Fruit fly (Drosophila melanogaster) whole organism, pupa: ENCODE data around the gene mRRF1.
A peak's percentile ranks its signal among the peaks of the same experiment; 100 is the strongest.

Source experiments
- CG10348 ChIP-seq: fragments of 200-800 bp; sonication (Bioruptor generic); IDR thresholded peaks from 2 replicates; pipeline ENCODE4 v1.3.6; 2022; ENCODE audit warnings: missing biosample characterization, missing genetic modification characterization
- CG12605 ChIP-seq: fragments of 200-800 bp; sonication (Bioruptor generic); IDR thresholded peaks from 2 replicates; pipeline ENCODE4 v1.3.6; 2022; ENCODE audit warnings: missing biosample characterization, missing genetic modification characterization
- CG13204 ChIP-seq: fragments of 200-800 bp; sonication (Bioruptor generic); optimal IDR thresholded peaks from 2 replicates; lab custom pipeline; 2018; ENCODE audit warnings: missing biosample characterization, mild to moderate bottlenecking, missing genetic modification characterization, moderate library complexity
- CG14655 ChIP-seq: fragments of 200-800 bp; sonication (Bioruptor generic); optimal IDR thresholded peaks from 3 replicates; lab custom pipeline; 2017; ENCODE audit warnings: mild to moderate bottlenecking, missing biosample characterization, missing genetic modification reagents, missing genetic modification characterization
- CG15710 ChIP-seq: fragments of 200-800 bp; sonication (Bioruptor generic); optimal IDR thresholded peaks from 2 replicates; lab custom pipeline; 2018; ENCODE audit warnings: missing biosample characterization, mild to moderate bottlenecking, missing genetic modification characterization, moderate library complexity
- CG17806 ChIP-seq: fragments of 200-800 bp; sonication (Bioruptor generic); optimal IDR thresholded peaks from 2 replicates; lab custom pipeline; 2018; ENCODE audit warnings: missing biosample characterization, mild to moderate bottlenecking, missing genetic modification characterization, moderate library complexity
- CG32121 ChIP-seq: fragments of 200-800 bp; sonication (Bioruptor generic); IDR thresholded peaks from 2 replicates; pipeline ENCODE4 v1.3.6; 2022; ENCODE audit warnings: missing biosample characterization, missing genetic modification characterization
- CG34367 ChIP-seq: fragments of 200-800 bp; sonication (Bioruptor generic); optimal IDR thresholded peaks from 2 replicates; lab custom pipeline; 2018; ENCODE audit warnings: missing biosample characterization, mild to moderate bottlenecking, missing genetic modification characterization
- CG4496 ChIP-seq: fragments of 200-800 bp; sonication (Bioruptor generic); IDR thresholded peaks from 3 replicates; pipeline ENCODE4 v1.3.6; 2022; ENCODE audit warnings: missing biosample characterization, missing genetic modification characterization
- CG8159 ChIP-seq: fragments of 200-800 bp; sonication (Bioruptor generic); optimal IDR thresholded peaks from 3 replicates; lab custom pipeline; 2018; ENCODE audit warnings: missing biosample characterization, mild to moderate bottlenecking, missing genetic modification characterization, moderate library complexity
- CG8301 ChIP-seq: fragments of 200-800 bp; sonication (Bioruptor generic); optimal IDR thresholded peaks from 2 replicates; lab custom pipeline; 2018; ENCODE audit warnings: missing biosample characterization, mild to moderate bottlenecking, missing genetic modification characterization
- CG9948 ChIP-seq: fragments of 200-800 bp; sonication (Bioruptor generic); optimal IDR thresholded peaks from 2 replicates; lab custom pipeline; 2018; ENCODE audit warnings: missing biosample characterization, mild to moderate bottlenecking, missing genetic modification characterization, moderate library complexity
- D1 ChIP-seq: fragments of 200-800 bp; sonication (Bioruptor generic); optimal IDR thresholded peaks from 2 replicates; lab custom pipeline; 2018; ENCODE audit warnings: missing biosample characterization, mild to moderate bottlenecking, missing genetic modification characterization, moderate library complexity
- EcR ChIP-seq: fragments of 200-800 bp; sonication (Bioruptor generic); optimal IDR thresholded peaks from 3 replicates; lab custom pipeline; 2019; ENCODE audit warnings: missing biosample characterization, missing genetic modification characterization, mild to moderate bottlenecking, moderate library complexity, missing genetic modification reagents
- Ets98B ChIP-seq: fragments of 200-800 bp; sonication (Bioruptor generic); IDR thresholded peaks from 2 replicates; pipeline ENCODE4 v1.3.6; 2022; ENCODE audit warnings: missing biosample characterization, missing genetic modification characterization
- Pif1A ChIP-seq: fragments of 200-800 bp; sonication (Bioruptor generic); optimal IDR thresholded peaks from 3 replicates; lab custom pipeline; 2016; ENCODE audit warnings: missing biosample characterization, missing genetic modification characterization
- Pif1B ChIP-seq: fragments of 200-800 bp; sonication (Bioruptor generic); optimal IDR thresholded peaks from 3 replicates; lab custom pipeline; 2016; ENCODE audit warnings: missing biosample characterization, missing genetic modification characterization
- Snoo ChIP-seq: fragments of 200-800 bp; sonication (Bioruptor generic); optimal IDR thresholded peaks from 3 replicates; lab custom pipeline; 2017; ENCODE audit warnings: missing biosample characterization, mild to moderate bottlenecking, missing genetic modification characterization, inconsistent platforms
- fd96Ca ChIP-seq: fragments of 200-800 bp; sonication (Bioruptor generic); IDR thresholded peaks from 3 replicates; pipeline ENCODE4 v1.3.6; 2022; ENCODE audit warnings: missing biosample characterization, missing genetic modification characterization
- gl ChIP-seq: fragments of 200-800 bp; sonication (Bioruptor generic); optimal IDR thresholded peaks from 2 replicates; lab custom pipeline; 2018; ENCODE audit warnings: missing biosample characterization, mild to moderate bottlenecking, missing genetic modification characterization
- rn ChIP-seq: fragments of 200-800 bp; sonication (Bioruptor generic); IDR thresholded peaks from 2 replicates; pipeline ENCODE4 v1.3.6; 2022; ENCODE audit warnings: missing biosample characterization, missing genetic modification characterization

mRRF1 gene

DNA sequence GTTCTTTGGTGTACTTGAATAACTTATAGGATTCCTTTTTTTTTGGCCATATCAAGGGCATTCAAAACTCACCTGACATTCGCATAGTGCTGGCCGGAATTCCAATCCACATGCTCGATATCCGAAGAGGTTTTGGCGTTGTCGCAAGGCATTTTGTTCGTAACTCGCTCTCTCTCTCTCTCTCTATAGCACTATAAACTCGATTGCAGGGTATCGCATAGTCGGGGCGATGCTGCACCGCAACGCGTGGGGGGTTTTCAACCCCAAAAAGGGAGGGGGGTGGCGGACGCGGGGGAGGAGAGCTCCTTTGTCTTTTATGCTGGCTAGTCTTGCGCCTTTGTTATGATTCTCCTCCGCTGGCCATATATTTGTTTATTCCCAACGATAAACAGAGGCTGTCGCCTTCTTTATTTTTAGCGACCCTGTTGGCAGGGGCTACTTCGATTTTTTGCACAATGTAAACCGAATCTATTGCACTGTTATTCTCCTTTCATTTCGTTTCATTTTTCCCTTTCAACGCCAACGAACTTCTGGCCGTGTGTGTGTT lies 34.4 kb downstream of the mRRF1 start:
- TF ChIP-seq CG8301 (tag; lab: Kevin White, UChicago) (no peak), fd96Ca (GFP tag; lab: Robert Waterston, UW) (no peak; the same call in 2 of the 3 replicates), CG32121 (GFP tag; lab: Robert Waterston, UW) (peak; percentile 35; the same call in 1 of the 2 replicates), Ets98B (GFP tag; lab: Robert Waterston, UW) (0 out of 2 replicates have a peak, but pooled peaks have one; percentile 46), Snoo (peak; percentile 29), Pif1A (GFP tag; lab: Kevin White, UChicago) (no peak), CG10348 (GFP tag; lab: Robert Waterston, UW) (no peak), CG9948 (tag; lab: Kevin White, UChicago) (peak; percentile 17), CG15710 (tag; lab: Kevin White, UChicago) (peak; percentile 9), Pif1B (GFP tag; lab: Kevin White, UChicago) (no peak), CG17806 (peak; percentile 1), gl (no peak), CG14655 (no peak), D1 (tag; lab: Kevin White, UChicago) (peak; percentile 3), CG12605 (GFP tag; lab: Robert Waterston, UW) (0 out of 2 replicates have a peak, but pooled peaks have one; percentile 46), CG34367 (tag; lab: Kevin White, UChicago) (no peak), CG13204 (no peak), CG8159 (tag; lab: Kevin White, UChicago) (peak; percentile 20), EcR (GFP tag; lab: Kevin White, UChicago) (peak; percentile 86), CG4496 (peak; percentile 50; the same call in 1 of the 3 replicates), rn (GFP tag; lab: Robert Waterston, UW) (no peak)
- TF ChIP-seq, all 21 proteins: peak for 11

DNA sequence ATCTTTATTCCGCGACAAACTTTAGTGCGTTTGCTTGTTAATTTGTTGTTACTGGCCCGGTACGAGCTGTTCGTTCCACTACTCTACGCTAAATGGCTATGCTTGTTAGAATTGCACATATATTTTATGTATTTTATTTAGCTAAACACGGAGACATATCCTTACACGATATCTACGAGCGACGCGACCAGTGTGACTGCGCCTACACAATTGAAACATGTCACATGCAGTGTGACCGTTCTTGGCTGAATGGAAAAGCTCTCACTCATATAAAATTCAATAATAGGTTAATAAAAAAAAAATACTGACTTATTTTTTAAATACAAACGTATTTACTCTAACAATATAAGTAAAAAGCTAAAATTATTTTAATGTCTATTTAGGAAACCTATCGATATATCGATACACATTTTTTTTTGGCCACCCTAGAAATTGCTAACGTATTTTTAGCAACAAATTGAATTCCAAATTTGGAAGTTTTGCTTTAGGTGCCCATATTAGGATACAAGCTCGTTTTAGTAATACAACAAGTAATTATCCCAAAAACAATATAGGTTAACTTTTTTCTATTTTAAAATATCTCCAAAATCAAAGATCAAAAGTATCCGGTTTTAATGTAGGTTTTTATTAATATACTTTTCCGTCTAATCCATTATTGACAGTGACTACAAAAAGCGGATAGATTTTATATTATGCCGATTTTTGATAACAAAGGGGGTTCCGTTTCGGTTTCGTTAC lies 35.0 kb downstream of the mRRF1 start, which contains the start of gene CG4080:
CG4080 (minus strand) TSS at position 215 of the 738 bp plus-strand sequence.
- TF ChIP-seq fd96Ca (GFP tag; lab: Robert Waterston, UW) (no peak), CG32121 (GFP tag; lab: Robert Waterston, UW) (no peak), CG8159 (tag; lab: Kevin White, UChicago) (peak; percentile 68), CG4496 (no peak), CG13204 (no peak), CG12605 (GFP tag; lab: Robert Waterston, UW) (no peak), rn (GFP tag; lab: Robert Waterston, UW) (no peak), CG15710 (tag; lab: Kevin White, UChicago) (no peak), Pif1A (GFP tag; lab: Kevin White, UChicago) (peak; percentile 28), EcR (GFP tag; lab: Kevin White, UChicago) (peak; percentile 48), CG34367 (tag; lab: Kevin White, UChicago) (peak; percentile 13), CG17806 (no peak), Ets98B (GFP tag; lab: Robert Waterston, UW) (no peak)

- TF ChIP-seq Ets98B (GFP tag; lab: Robert Waterston, UW) (no peak), EcR (GFP tag; lab: Kevin White, UChicago) (peak; percentile 63), CG15710 (tag; lab: Kevin White, UChicago) (no peak)
These were observed 35.7 kb downstream of the mRRF1 start for dm6 chr3L:9399855-9400254.

dm6 chr3L:9400697-9401353 lies 36.7 kb downstream of the mRRF1 start:
- TF ChIP-seq CG8301 (tag; lab: Kevin White, UChicago) (no peak), Pif1B (GFP tag; lab: Kevin White, UChicago) (no peak), CG15710 (tag; lab: Kevin White, UChicago) (no peak), CG4496 (peak; percentile 8; the same call in 1 of the 3 replicates), CG9948 (tag; lab: Kevin White, UChicago) (no peak), CG32121 (GFP tag; lab: Robert Waterston, UW) (no peak)

DNA sequence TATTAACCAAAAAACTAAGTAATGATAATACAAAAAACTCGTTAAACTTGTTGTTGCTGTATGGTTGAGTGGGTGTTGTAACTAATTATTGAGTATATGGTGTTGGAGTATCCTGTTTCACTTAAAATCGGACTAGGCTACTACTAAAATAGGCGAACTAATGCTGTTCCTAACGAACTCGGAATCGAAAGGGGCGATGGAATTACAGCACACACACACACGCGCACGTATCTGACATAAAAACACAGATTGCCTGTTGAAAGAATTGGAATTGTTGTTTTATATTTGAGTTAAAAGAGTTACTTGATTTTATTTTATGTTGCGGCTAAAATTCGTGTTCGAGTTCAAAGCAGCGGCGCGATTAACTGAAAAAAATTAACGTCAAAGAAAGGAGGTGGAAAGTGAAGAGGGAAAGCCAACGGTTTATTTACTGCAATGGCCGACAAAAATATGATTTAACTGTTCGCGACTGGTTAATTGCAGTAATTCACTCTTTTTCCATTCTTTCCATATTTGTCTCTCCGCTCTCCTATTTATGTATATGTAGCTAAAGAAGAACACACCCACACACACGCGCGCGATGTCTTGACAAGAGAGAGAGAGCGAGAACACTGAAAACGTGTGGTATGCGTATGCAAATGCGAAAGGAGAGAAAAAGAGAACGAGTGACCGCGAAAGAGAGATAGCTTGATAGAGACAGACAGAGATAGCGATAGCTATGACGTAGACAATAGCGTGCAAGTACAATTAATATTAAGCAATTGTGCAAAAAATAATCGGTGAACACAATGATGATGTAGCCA lies 37.4 kb downstream of the mRRF1 start:
- no peak for TF ChIP-seq CG13204
- TF ChIP-seq Snoo = no peak
- no peak for TF ChIP-seq rn (GFP tag; lab: Robert Waterston, UW)
- TF ChIP-seq CG17806 = no peak
- no peak for TF ChIP-seq fd96Ca (GFP tag; lab: Robert Waterston, UW)
- TF ChIP-seq CG9948 (tag; lab: Kevin White, UChicago) = no peak
- TF ChIP-seq EcR (GFP tag; lab: Kevin White, UChicago) = peak; percentile 23
- no peak for TF ChIP-seq CG4496
- TF ChIP-seq D1 (tag; lab: Kevin White, UChicago) = no peak
- no peak for TF ChIP-seq CG34367 (tag; lab: Kevin White, UChicago)
- no peak for TF ChIP-seq CG10348 (GFP tag; lab: Robert Waterston, UW)
- no peak for TF ChIP-seq gl
- peak; percentile 21 for TF ChIP-seq Pif1B (GFP tag; lab: Kevin White, UChicago)
- peak; percentile 22; the same call in 1 of the 2 replicates for TF ChIP-seq Ets98B (GFP tag; lab: Robert Waterston, UW)
- TF ChIP-seq CG32121 (GFP tag; lab: Robert Waterston, UW) = no peak
